Worm (Caenorhabditis elegans) whole organism, midembryonic: Measurements from ENCODE around the gene F44G4.1.

Source experiments
- flt-1 ChIP-seq: fragments of 200-800 bp; sonication (Bioruptor generic); IDR thresholded peaks from 2 replicates; pipeline ENCODE4 v1.3.6; 2022; ENCODE audit warnings: missing genetic modification characterization, missing compliant biosample characterization
- klf-2 ChIP-seq: fragments of 200-800 bp; sonication (Bioruptor generic); conservative IDR thresholded peaks from 2 replicates; pipeline ENCODE4 v1.3.6; 2022; ENCODE audit warnings: missing genetic modification reagents, missing genetic modification characterization, missing compliant biosample characterization

DNA sequence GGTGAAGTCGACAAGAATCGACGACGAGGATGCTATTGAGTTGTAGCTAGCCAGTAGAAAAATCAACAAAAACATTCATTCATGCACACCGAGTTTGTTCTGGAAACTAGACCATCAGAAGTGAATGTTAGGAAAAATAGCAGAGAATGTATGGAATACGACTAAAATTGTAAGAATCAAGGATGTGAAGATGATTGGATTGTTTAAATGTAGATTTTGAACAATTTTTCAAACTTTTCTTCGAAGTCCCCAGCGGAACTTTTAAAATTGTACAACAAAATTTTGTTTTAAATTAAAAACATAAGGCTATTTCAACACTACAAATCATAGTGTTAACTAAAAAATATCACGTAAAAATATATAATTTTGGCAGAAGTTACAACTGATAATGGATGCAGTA lies 11.8 kb upstream of the F44G4.1 start, which contains the start of gene C18E9.7:
- no peak for TF ChIP-seq klf-2 (GFP tag; lab: Robert Waterston, UW)
- no peak for TF ChIP-seq flt-1 (GFP tag; lab: Robert Waterston, UW)
